Fruit fly (Drosophila melanogaster) whole organism, prepupa: ENCODE measurements around the gene PGRP-SD.

ENCODE experiments used
- Blimp-1 ChIP-seq: fragments of 200-800 bp; sonication (Bioruptor generic); optimal IDR thresholded peaks from 3 replicates; lab custom pipeline; 2017; ENCODE audit warnings: missing biosample characterization, missing genetic modification characterization, mild to moderate bottlenecking, moderate library complexity, missing genetic modification reagents
- CG10631 ChIP-seq: fragments of 200-800 bp; sonication (Bioruptor generic); optimal IDR thresholded peaks from 2 replicates; lab custom pipeline; 2016; ENCODE audit warnings: missing biosample characterization, missing genetic modification characterization
- CG10669 ChIP-seq: fragments of 200-800 bp; sonication (Bioruptor generic); optimal IDR thresholded peaks from 3 replicates; lab custom pipeline; 2018; ENCODE audit warnings: missing biosample characterization, mild to moderate bottlenecking, missing genetic modification characterization, moderate library complexity
- CG11762 ChIP-seq: fragments of 200-800 bp; sonication (Bioruptor generic); optimal IDR thresholded peaks from 3 replicates; lab custom pipeline; 2016; ENCODE audit warnings: missing biosample characterization, missing genetic modification characterization; ENCODE audit not compliant: insufficient read depth
- CG11902 ChIP-seq: fragments of 200-800 bp; sonication (Bioruptor generic); optimal IDR thresholded peaks from 3 replicates; lab custom pipeline; 2016; ENCODE audit warnings: missing biosample characterization, missing genetic modification characterization
- CG15336 ChIP-seq: fragments of 200-800 bp; sonication (Bioruptor generic); IDR thresholded peaks from 2 replicates; pipeline ENCODE4 v1.3.6; 2022; ENCODE audit warnings: missing biosample characterization, missing genetic modification characterization
- CG16779 ChIP-seq: fragments of 200-800 bp; sonication (Bioruptor generic); optimal IDR thresholded peaks from 3 replicates; lab custom pipeline; 2017; ENCODE audit warnings: missing biosample characterization, mild to moderate bottlenecking, missing genetic modification characterization
- CG3032 ChIP-seq: fragments of 200-800 bp; optimal IDR thresholded peaks from 2 replicates; lab custom pipeline; 2019; ENCODE audit warnings: missing biosample characterization, mild to moderate bottlenecking, missing genetic modification characterization, moderate library complexity
- CG32006 ChIP-seq: fragments of 200-800 bp; sonication (Bioruptor generic); optimal IDR thresholded peaks from 3 replicates; lab custom pipeline; 2017; ENCODE audit warnings: missing biosample characterization, mild to moderate bottlenecking, missing genetic modification characterization
- CG34406 ChIP-seq: fragments of 200-800 bp; sonication (Bioruptor generic); optimal IDR thresholded peaks from 3 replicates; lab custom pipeline; 2016; ENCODE audit warnings: missing biosample characterization, missing genetic modification characterization
- CG3919 ChIP-seq: fragments of 200-800 bp; sonication (Bioruptor generic); optimal IDR thresholded peaks from 3 replicates; lab custom pipeline; 2016; ENCODE audit warnings: missing biosample characterization, missing genetic modification characterization
- CG6163 ChIP-seq: fragments of 200-800 bp; sonication (Bioruptor generic); IDR thresholded peaks from 3 replicates; pipeline ENCODE4 v1.3.6; 2022; ENCODE audit warnings: missing biosample characterization, missing genetic modification characterization
- CG6276 ChIP-seq: fragments of 200-800 bp; sonication (Bioruptor generic); optimal IDR thresholded peaks from 2 replicates; lab custom pipeline; 2017; ENCODE audit warnings: missing biosample characterization, mild to moderate bottlenecking, missing genetic modification characterization
- CG6792 ChIP-seq: fragments of 200-800 bp; sonication (Bioruptor generic); optimal IDR thresholded peaks from 3 replicates; lab custom pipeline; 2016; ENCODE audit warnings: missing biosample characterization, missing genetic modification characterization
- CG6808 ChIP-seq: fragments of 200-800 bp; sonication (Bioruptor generic); optimal IDR thresholded peaks from 3 replicates; lab custom pipeline; 2017; ENCODE audit warnings: missing biosample characterization, missing genetic modification characterization, mild to moderate bottlenecking, moderate library complexity, missing genetic modification reagents
- CG6854 ChIP-seq: fragments of 200-800 bp; sonication (Bioruptor generic); optimal IDR thresholded peaks from 2 replicates; lab custom pipeline; 2017; ENCODE audit warnings: missing biosample characterization, mild to moderate bottlenecking, missing genetic modification characterization
- CG7368 ChIP-seq: fragments of 200-800 bp; sonication (Bioruptor generic); optimal IDR thresholded peaks from 3 replicates; lab custom pipeline; 2016; ENCODE audit warnings: missing biosample characterization, missing genetic modification characterization
- CG8119 ChIP-seq: fragments of 200-800 bp; sonication (Bioruptor generic); IDR thresholded peaks from 3 replicates; pipeline ENCODE4 v1.3.6; 2022; ENCODE audit warnings: missing biosample characterization, missing genetic modification characterization
- CG8319 ChIP-seq: fragments of 200-800 bp; sonication (Bioruptor generic); optimal IDR thresholded peaks from 3 replicates; lab custom pipeline; 2016; ENCODE audit warnings: missing biosample characterization, missing genetic modification characterization
- CG8632 ChIP-seq: fragments of 200-800 bp; sonication (Bioruptor generic); optimal IDR thresholded peaks from 3 replicates; lab custom pipeline; 2016; ENCODE audit warnings: missing biosample characterization, missing genetic modification characterization
- CG9139 ChIP-seq: fragments of 200-800 bp; sonication (Bioruptor generic); optimal IDR thresholded peaks from 3 replicates; lab custom pipeline; 2017; ENCODE audit warnings: missing biosample characterization, mild to moderate bottlenecking, missing genetic modification characterization
- Eip75B ChIP-seq: fragments of 200-800 bp; sonication (Bioruptor generic); optimal IDR thresholded peaks from 3 replicates; lab custom pipeline; 2016; ENCODE audit warnings: missing biosample characterization, missing genetic modification characterization
- Eip78C ChIP-seq: fragments of 200-800 bp; sonication (Bioruptor generic); peaks from one replicate; lab custom pipeline; 2016; ENCODE audit warnings: missing biosample characterization, missing genetic modification characterization
- Eip93F ChIP-seq: fragments of 200-800 bp; sonication (Bioruptor generic); optimal IDR thresholded peaks from 2 replicates; lab custom pipeline; 2016; ENCODE audit warnings: missing biosample characterization, mild to moderate bottlenecking, missing genetic modification characterization
- Ets21C ChIP-seq: fragments of 200-800 bp; sonication (Bioruptor generic); optimal IDR thresholded peaks from 3 replicates; lab custom pipeline; 2016; ENCODE audit warnings: missing biosample characterization, missing genetic modification characterization
- Ets96B ChIP-seq: fragments of 200-800 bp; optimal IDR thresholded peaks from 2 replicates; lab custom pipeline; 2019; ENCODE audit warnings: missing biosample characterization, mild to moderate bottlenecking, missing genetic modification characterization, moderate library complexity
- Gug ChIP-seq: fragments of 200-800 bp; sonication (Bioruptor generic); IDR thresholded peaks from 2 replicates; pipeline ENCODE4 v1.3.6; 2022; ENCODE audit warnings: missing biosample characterization, missing genetic modification characterization
- Hr38 ChIP-seq: sonication (Bioruptor generic); optimal IDR thresholded peaks from 2 replicates; lab custom pipeline; 2016; ENCODE audit warnings: missing biosample characterization, missing genetic modification characterization
- Hr4 ChIP-seq: fragments of 200-800 bp; sonication (Bioruptor generic); optimal IDR thresholded peaks from 3 replicates; lab custom pipeline; 2016; ENCODE audit warnings: missing biosample characterization, missing genetic modification characterization
- Met ChIP-seq: fragments of 200-800 bp; sonication (Bioruptor generic); optimal IDR thresholded peaks from 3 replicates; lab custom pipeline; 2016; ENCODE audit warnings: missing biosample characterization, missing genetic modification characterization
- OdsH ChIP-seq: fragments of 200-800 bp; sonication (Bioruptor generic); optimal IDR thresholded peaks from 3 replicates; lab custom pipeline; 2016; ENCODE audit warnings: missing biosample characterization, missing genetic modification characterization
- Smox ChIP-seq: fragments of 200-800 bp; sonication (Bioruptor generic); optimal IDR thresholded peaks from 3 replicates; lab custom pipeline; 2016; ENCODE audit warnings: missing biosample characterization, missing genetic modification characterization
- Sox14 ChIP-seq: fragments of 200-800 bp; sonication (Bioruptor generic); optimal IDR thresholded peaks from 3 replicates; lab custom pipeline; 2016; ENCODE audit warnings: missing biosample characterization, missing genetic modification characterization
- Sox15 ChIP-seq: fragments of 200-800 bp; sonication (Bioruptor generic); optimal IDR thresholded peaks from 3 replicates; lab custom pipeline; 2016; ENCODE audit warnings: missing biosample characterization, missing genetic modification characterization
- achi ChIP-seq: fragments of 200-800 bp; sonication (Bioruptor generic); optimal IDR thresholded peaks from 3 replicates; lab custom pipeline; 2016; ENCODE audit warnings: missing biosample characterization, missing genetic modification characterization
- acj6 ChIP-seq: fragments of 200-800 bp; sonication (Bioruptor generic); optimal IDR thresholded peaks from 3 replicates; lab custom pipeline; 2016; ENCODE audit warnings: missing biosample characterization, missing genetic modification characterization
- eg ChIP-seq: fragments of 200-800 bp; sonication (Bioruptor generic); IDR thresholded peaks from 3 replicates; pipeline ENCODE4 v1.3.6; 2022; ENCODE audit warnings: missing biosample characterization, missing genetic modification characterization
- esn ChIP-seq: fragments of 200-800 bp; sonication (Bioruptor generic); optimal IDR thresholded peaks from 2 replicates; lab custom pipeline; 2016; ENCODE audit warnings: missing biosample characterization, mild to moderate bottlenecking, missing genetic modification characterization, moderate library complexity
- fd59A ChIP-seq: fragments of 200-800 bp; sonication (Bioruptor generic); optimal IDR thresholded peaks from 2 replicates; lab custom pipeline; 2017; ENCODE audit warnings: missing biosample characterization, mild to moderate bottlenecking, missing genetic modification characterization, missing genetic modification reagents
- fkh ChIP-seq: fragments of 200-800 bp; sonication (Bioruptor generic); optimal IDR thresholded peaks from 3 replicates; lab custom pipeline; 2017; ENCODE audit warnings: missing biosample characterization, mild to moderate bottlenecking, missing genetic modification characterization, moderate library complexity
- lz ChIP-seq: fragments of 200-800 bp; sonication (Bioruptor generic); optimal IDR thresholded peaks from 3 replicates; lab custom pipeline; 2016; ENCODE audit warnings: missing biosample characterization, missing genetic modification characterization
- net ChIP-seq: fragments of 200-800 bp; sonication (Bioruptor generic); optimal IDR thresholded peaks from 3 replicates; lab custom pipeline; 2016; ENCODE audit warnings: missing biosample characterization, missing genetic modification characterization
- pdm3 ChIP-seq: fragments of 200-800 bp; sonication (Bioruptor generic); optimal IDR thresholded peaks from 3 replicates; lab custom pipeline; 2016; ENCODE audit warnings: missing biosample characterization, missing genetic modification characterization
- ss ChIP-seq, 2 experiments: fragments of 200-800 bp; sonication (Bioruptor generic); optimal IDR thresholded peaks; 2 replicates in 1 of 2; 3 replicates in 1 of 2; lab custom pipeline; 2017 to 2018; ENCODE audit warnings: mild to moderate bottlenecking in 2 of 2, missing biosample characterization in 2 of 2, missing genetic modification characterization in 2 of 2, moderate library complexity in 1 of 2
- svp ChIP-seq: fragments of 200-800 bp; sonication (Bioruptor generic); peaks from one replicate; lab custom pipeline; 2016; ENCODE audit warnings: missing biosample characterization, missing genetic modification characterization

The PGRP-SD gene

DNA sequence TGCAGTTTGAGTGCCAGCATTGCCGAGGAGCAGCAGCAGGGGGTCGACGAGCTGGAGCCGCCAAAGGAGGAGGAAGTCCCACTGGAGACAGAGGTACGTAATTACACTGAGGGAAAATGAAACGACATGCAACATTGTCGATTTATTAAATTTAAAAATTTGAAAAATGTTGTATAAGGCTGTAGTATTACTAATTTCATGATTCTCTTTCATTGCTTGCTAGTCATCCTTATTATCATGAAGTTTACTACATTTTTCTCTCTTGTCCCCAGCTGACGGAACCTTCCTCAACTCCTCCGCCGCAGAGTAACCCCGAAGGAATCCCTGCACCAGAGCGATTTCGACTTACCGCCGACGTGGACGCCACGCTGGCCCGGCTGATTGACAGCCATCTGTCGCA lies 47.6 kb upstream of the PGRP-SD start (continued):
- TF ChIP-seq eg (GFP tag; lab: Robert Waterston, UW), result no peak
- peak; percentile 32 for TF ChIP-seq esn (GFP tag; lab: Kevin White, UChicago)
- TF ChIP-seq CG8632 (GFP tag; lab: Kevin White, UChicago), result no peak
- TF ChIP-seq CG6163, result peak; percentile 56; the same call in 2 of the 3 replicates
- no peak for TF ChIP-seq CG15336 (GFP tag; lab: Robert Waterston, UW)
- TF ChIP-seq Ets96B, result peak; percentile 47
- no peak for TF ChIP-seq CG8319
- TF ChIP-seq CG6854 (GFP tag; lab: Kevin White, UChicago), result no peak
- no peak for TF ChIP-seq net (GFP tag; lab: Kevin White, UChicago)
- TF ChIP-seq, all 60 proteins: peak for 31

DNA sequence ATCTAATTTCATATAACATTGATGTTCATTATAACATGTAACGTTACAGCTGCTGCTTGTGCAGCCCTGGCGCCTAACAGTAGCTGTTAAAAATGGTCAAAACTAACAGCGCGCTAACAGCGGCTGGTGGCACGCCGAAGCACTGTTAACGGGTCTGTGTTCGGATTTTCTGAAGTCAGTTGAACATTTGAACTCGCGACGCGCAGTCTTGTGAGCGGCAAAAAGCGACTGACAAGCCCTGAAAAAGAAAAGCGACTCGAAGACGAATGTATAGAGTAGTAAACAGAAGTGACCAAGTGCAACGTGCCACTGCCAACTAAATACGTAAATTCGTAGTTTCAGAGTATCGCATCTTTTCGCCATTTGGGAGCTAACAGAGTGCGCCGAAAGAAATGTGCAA lies 46.1 kb upstream of the PGRP-SD start:
- TF ChIP-seq eg (GFP tag; lab: Robert Waterston, UW) (peak; percentile 55; the same call in 1 of the 3 replicates), lz (no peak), CG6854 (GFP tag; lab: Kevin White, UChicago) (no peak), CG32006 (GFP tag; lab: Kevin White, UChicago) (no peak), CG6163 (peak; percentile 38; the same call in 1 of the 3 replicates), CG3919 (GFP tag; lab: Kevin White, UChicago) (peak; percentile 13), OdsH (peak; percentile 5), CG15336 (GFP tag; lab: Robert Waterston, UW) (no peak), Hr4 (GFP tag; lab: Kevin White, UChicago) (no peak), svp (GFP tag; lab: Kevin White, UChicago) (peak; percentile 55), Ets21C (GFP tag; lab: Kevin White, UChicago) (no peak), Eip78C (GFP tag; lab: Kevin White, UChicago) (peak; percentile 66), ss (GFP tag; optimal IDR thresholded peaks at IDR 0.05; lab: Kevin White, UChicago) (peak; percentile 8 to 26)
- TF ChIP-seq, all 60 proteins: peak for 7

DNA sequence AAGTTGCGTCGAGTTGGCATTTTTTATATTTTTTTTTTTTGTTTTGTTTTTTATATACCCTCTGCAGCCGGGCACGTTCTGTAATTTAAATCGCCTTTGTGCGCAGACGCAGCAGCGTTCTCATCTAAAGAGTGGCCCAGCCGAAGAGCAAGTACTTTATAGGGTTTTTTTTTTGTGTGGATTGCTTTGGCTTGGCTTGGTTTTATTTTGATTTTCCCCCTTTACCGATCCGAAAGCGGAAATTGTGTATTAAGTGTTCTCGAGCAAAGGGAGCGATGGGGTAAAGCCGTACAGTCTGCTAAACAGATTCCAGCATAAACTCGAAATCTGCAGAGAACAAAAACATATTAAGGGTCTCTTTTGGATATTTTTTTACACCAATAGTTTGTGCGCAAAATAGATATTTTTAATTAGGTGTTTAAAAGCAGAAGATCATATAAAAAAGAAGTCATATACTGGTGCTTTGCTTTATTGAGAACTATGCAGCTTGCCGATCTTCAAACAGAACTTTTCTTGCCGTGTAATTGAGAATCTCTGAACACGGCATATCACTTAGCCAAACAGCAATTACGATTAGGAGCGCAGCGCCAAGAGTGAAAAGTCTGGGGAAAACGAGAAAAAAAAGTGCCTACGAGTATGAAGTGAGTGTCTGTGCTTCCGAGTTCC lies 44.5 kb upstream of the PGRP-SD start:
- no peak for TF ChIP-seq CG7368 (GFP tag; lab: Kevin White, UChicago)
- TF ChIP-seq CG6854 (GFP tag; lab: Kevin White, UChicago), result no peak
- no peak for TF ChIP-seq Gug (GFP tag; lab: Robert Waterston, UW)
- TF ChIP-seq CG6808, result peak; percentile 39
- TF ChIP-seq Blimp-1 (GFP tag; lab: Kevin White, UChicago), result no peak
- TF ChIP-seq ss (GFP tag; optimal IDR thresholded peaks at IDR 0.05; lab: Kevin White, UChicago), result peak; percentile 43 to 49
- TF ChIP-seq fkh, result no peak
- peak; percentile 50 for TF ChIP-seq svp (GFP tag; lab: Kevin White, UChicago)
- peak; percentile 36 for TF ChIP-seq CG10669 (GFP tag; lab: Kevin White, UChicago)
- no peak for TF ChIP-seq CG8119 (GFP tag; lab: Robert Waterston, UW)
- no peak for TF ChIP-seq CG3919 (GFP tag; lab: Kevin White, UChicago)
- TF ChIP-seq Sox14 (GFP tag; lab: Kevin White, UChicago), result no peak
- no peak for TF ChIP-seq CG9139 (GFP tag; lab: Kevin White, UChicago)
- no peak for TF ChIP-seq CG32006 (GFP tag; lab: Kevin White, UChicago)
- no peak for TF ChIP-seq Sox15 (GFP tag; lab: Kevin White, UChicago)
- TF ChIP-seq Smox (GFP tag; lab: Kevin White, UChicago), result no peak
- peak; percentile 43 for TF ChIP-seq Ets96B
- TF ChIP-seq CG6276, result no peak
- TF ChIP-seq CG8632 (GFP tag; lab: Kevin White, UChicago), result no peak
- no peak for TF ChIP-seq Hr38 (GFP tag; lab: Kevin White, UChicago)
- TF ChIP-seq achi (GFP tag; lab: Kevin White, UChicago), result no peak
- TF ChIP-seq Eip93F (GFP tag; lab: Kevin White, UChicago), result no peak
- no peak for TF ChIP-seq fd59A (GFP tag; lab: Kevin White, UChicago)
- TF ChIP-seq net (GFP tag; lab: Kevin White, UChicago), result no peak
- TF ChIP-seq esn (GFP tag; lab: Kevin White, UChicago), result no peak
- TF ChIP-seq Eip75B (GFP tag; lab: Kevin White, UChicago), result peak; percentile 3
- TF ChIP-seq CG34406 (GFP tag; lab: Kevin White, UChicago), result no peak
- no peak for TF ChIP-seq Met (GFP tag; lab: Kevin White, UChicago)
- TF ChIP-seq CG11902 (GFP tag; lab: Kevin White, UChicago), result no peak
- TF ChIP-seq eg (GFP tag; lab: Robert Waterston, UW), result no peak
- TF ChIP-seq CG3032 (tag; lab: Kevin White, UChicago), result peak; percentile 41
- peak; percentile 5 for TF ChIP-seq CG10631
- TF ChIP-seq CG11762 (GFP tag; lab: Kevin White, UChicago), result no peak
- peak; percentile 62 for TF ChIP-seq Eip78C (GFP tag; lab: Kevin White, UChicago)
- no peak for TF ChIP-seq CG16779 (tag; lab: Kevin White, UChicago)
- TF ChIP-seq CG15336 (GFP tag; lab: Robert Waterston, UW), result no peak
- no peak for TF ChIP-seq Ets21C (GFP tag; lab: Kevin White, UChicago)
- TF ChIP-seq CG6792 (GFP tag; lab: Kevin White, UChicago), result no peak
- no peak for TF ChIP-seq pdm3 (GFP tag; lab: Kevin White, UChicago)
- TF ChIP-seq acj6 (GFP tag; lab: Kevin White, UChicago), result no peak
